Worm (Caenorhabditis elegans): Measurements from ENCODE around the gene rcan-1.

- TF ChIP-seq ces-1 (GFP tag; optimal IDR thresholded peaks at IDR 0.05), result no peak
- no peak for TF ChIP-seq unc-130 (tag; optimal IDR thresholded peaks at IDR 0.05)
- no peak for TF ChIP-seq ztf-11 (tag; optimal IDR thresholded peaks at IDR 0.05)
- no peak for TF ChIP-seq skn-1 (tag; optimal IDR thresholded peaks at IDR 0.05)
- no peak for TF ChIP-seq lin-13 (GFP tag; optimal IDR thresholded peaks at IDR 0.05)
- TF ChIP-seq lsy-2 (tag; optimal IDR thresholded peaks at IDR 0.05), result no peak
- TF ChIP-seq mdl-1 (tag; optimal IDR thresholded peaks at IDR 0.05), result no peak
- TF ChIP-seq zag-1 (tag; optimal IDR thresholded peaks at IDR 0.05), result no peak
Measured at ce11 chrIII:5642692-5643091, 41.2 kb downstream of the rcan-1 start.

Data from whole organism, L1 larva.